Worm (Caenorhabditis elegans) whole organism, late embryonic: ENCODE measurements around the gene C05G5.1.

Source experiments
- K09A11.1 ChIP-seq: sonication (generic microtip); optimal IDR thresholded peaks from 2 replicates; lab custom pipeline; 2017; ENCODE audit warnings: antibody characterized with exemption, mild to moderate bottlenecking, missing genetic modification characterization, missing compliant biosample characterization; ENCODE audit not compliant: insufficient read depth
- ahr-1 ChIP-seq: sonication (generic microtip); optimal IDR thresholded peaks from 2 replicates; lab custom pipeline; 2016; ENCODE audit warnings: missing genetic modification characterization, missing compliant biosample characterization
- ama-1 ChIP-seq: fragments of 150-350 bp; optimal IDR thresholded peaks from 2 replicates; lab custom pipeline; 2014
- elt-4 ChIP-seq: sonication (generic microtip); optimal IDR thresholded peaks from 2 replicates; lab custom pipeline; 2016; ENCODE audit warnings: missing genetic modification characterization, missing compliant biosample characterization
- nhr-11 ChIP-seq: fragments of 150-350 bp; optimal IDR thresholded peaks from 2 replicates; lab custom pipeline; 2014; ENCODE audit warnings: missing biosample characterization, missing genetic modification characterization
- odd-2 ChIP-seq: sonication (generic microtip); optimal IDR thresholded peaks from 2 replicates; lab custom pipeline; 2017; ENCODE audit warnings: antibody characterized with exemption, mild to moderate bottlenecking, missing genetic modification characterization, missing compliant biosample characterization
- pqm-1 ChIP-seq: sonication (generic microtip); optimal IDR thresholded peaks from 2 replicates; lab custom pipeline; 2016; ENCODE audit warnings: missing genetic modification characterization, missing compliant biosample characterization
- unc-3 ChIP-seq, 2 experiments: fragments of 200-800 bp in 1 of 2; sonication (Bioruptor generic) in 1 of 2; sonication (generic microtip) in 1 of 2; conservative IDR thresholded peaks in 1 of 2; optimal IDR thresholded peaks in 1 of 2; 2 replicates each; pipeline versions ENCODE4 v1.3.6 to Lab custom; 2016 to 2022; ENCODE audit warnings: missing compliant biosample characterization in 2 of 2, missing genetic modification characterization in 2 of 2, missing genetic modification reagents in 1 of 2
- unc-86 ChIP-seq: sonication (generic microtip); optimal IDR thresholded peaks from 2 replicates; lab custom pipeline; 2016; ENCODE audit warnings: missing genetic modification characterization, missing compliant biosample characterization

DNA sequence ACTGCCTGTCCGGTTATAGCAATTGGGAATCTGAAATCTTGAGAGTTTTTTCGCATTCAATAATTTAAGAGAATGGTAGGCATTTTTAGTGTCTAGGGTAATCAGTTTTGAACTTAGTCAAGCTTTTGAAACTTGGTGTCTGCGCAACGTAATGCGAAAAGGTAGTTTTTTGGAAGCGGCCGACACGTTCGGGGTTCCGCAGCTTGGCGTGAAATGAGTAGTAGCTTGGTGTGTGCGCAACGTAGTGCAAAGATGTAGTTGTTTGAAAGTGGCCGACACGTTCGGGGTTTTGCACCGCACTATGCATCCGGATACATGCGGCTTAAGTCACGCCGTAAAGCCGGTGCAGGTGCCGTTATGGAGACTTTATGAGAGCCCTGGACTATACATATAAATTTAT lies 3.7 kb downstream of the C05G5.1 start:
- TF ChIP-seq ahr-1 (tag; lab: Kevin White, UChicago) (no peak), nhr-11 (tag; lab: Kevin White, UChicago) (no peak), elt-4 (tag; lab: Kevin White, UChicago) (no peak), unc-86 (tag; lab: Kevin White, UChicago) (no peak), K09A11.1 (tag; lab: Kevin White, UChicago) (no peak), unc-3 (GFP tag; conservative IDR thresholded peaks at IDR 0.05; lab: Robert Waterston, UW) (no peak), unc-3 (tag; optimal IDR thresholded peaks at IDR 0.05; lab: Kevin White, UChicago) (no peak), ama-1 (lab: Kevin White, UChicago) (no peak), odd-2 (tag; lab: Kevin White, UChicago) (no peak), pqm-1 (tag; lab: Kevin White, UChicago) (no peak)
